Fruit fly (Drosophila melanogaster) whole organism, embryonic: ENCODE data around the gene unc-4.

Experiments used
- CG12071 ChIP-seq: fragments of 200-800 bp; sonication (Bioruptor generic); optimal IDR thresholded peaks from 3 replicates; lab custom pipeline; 2018; ENCODE audit warnings: missing biosample characterization, mild to moderate bottlenecking, missing genetic modification characterization
- CG12299 ChIP-seq: fragments of 200-800 bp; sonication (Bioruptor generic); optimal IDR thresholded peaks from 2 replicates; lab custom pipeline; 2018; ENCODE audit warnings: missing biosample characterization, mild to moderate bottlenecking, missing genetic modification characterization
- CG15479 ChIP-seq: fragments of 200-800 bp; sonication (Bioruptor generic); optimal IDR thresholded peaks from 3 replicates; lab custom pipeline; 2019; ENCODE audit warnings: missing biosample characterization, mild to moderate bottlenecking, missing genetic modification characterization, moderate library complexity
- CG1603 ChIP-seq: fragments of 200-800 bp; sonication (Bioruptor generic); optimal IDR thresholded peaks from 2 replicates; lab custom pipeline; 2019; ENCODE audit warnings: missing biosample characterization, mild to moderate bottlenecking, missing genetic modification characterization, moderate library complexity
- CG17328 ChIP-seq: fragments of 200-800 bp; sonication (Bioruptor generic); IDR thresholded peaks from 2 replicates; pipeline ENCODE4 v1.3.6; 2022; ENCODE audit warnings: missing biosample characterization, missing genetic modification characterization
- CG30020 ChIP-seq: fragments of 200-800 bp; optimal IDR thresholded peaks from 2 replicates; lab custom pipeline; 2019; ENCODE audit warnings: missing biosample characterization, mild to moderate bottlenecking, missing genetic modification characterization, moderate library complexity
- CG7271 ChIP-seq: fragments of 200-800 bp; sonication (Bioruptor generic); optimal IDR thresholded peaks from 2 replicates; lab custom pipeline; 2018; ENCODE audit warnings: missing biosample characterization, mild to moderate bottlenecking, missing genetic modification characterization, moderate library complexity
- CG7839 ChIP-seq: fragments of 200-800 bp; sonication (Bioruptor generic); optimal IDR thresholded peaks from 3 replicates; lab custom pipeline; 2018; ENCODE audit warnings: missing biosample characterization, mild to moderate bottlenecking, missing genetic modification characterization, moderate library complexity
- CG7963 ChIP-seq: fragments of 200-800 bp; sonication (Bioruptor generic); IDR thresholded peaks from 3 replicates; pipeline ENCODE4 v1.3.6; 2022; ENCODE audit warnings: missing biosample characterization, missing genetic modification characterization; ENCODE audit not compliant: partially characterized antibody
- Camta ChIP-seq: fragments of 200-800 bp; sonication (Bioruptor generic); optimal IDR thresholded peaks from 2 replicates; lab custom pipeline; 2016; ENCODE audit warnings: missing biosample characterization, missing genetic modification characterization
- CkIIα-i1 ChIP-seq: fragments of 200-800 bp; sonication (Bioruptor generic); IDR thresholded peaks from 2 replicates; pipeline ENCODE4 v1.3.6; 2022; ENCODE audit warnings: missing biosample characterization, missing genetic modification characterization
- Deaf1 ChIP-seq: fragments of 200-800 bp; optimal IDR thresholded peaks from 3 replicates; lab custom pipeline; 2019; ENCODE audit warnings: missing biosample characterization, mild to moderate bottlenecking, missing genetic modification characterization, moderate library complexity
- Dek ChIP-seq: fragments of 200-800 bp; sonication (Bioruptor generic); optimal IDR thresholded peaks from 3 replicates; lab custom pipeline; 2019; ENCODE audit warnings: missing biosample characterization, mild to moderate bottlenecking, missing genetic modification characterization, moderate library complexity
- Dip3 ChIP-seq: fragments of 200-800 bp; sonication (Bioruptor generic); optimal IDR thresholded peaks from 3 replicates; lab custom pipeline; 2016; ENCODE audit warnings: missing biosample characterization, missing genetic modification characterization
- Dll ChIP-seq: fragments of 200-800 bp; sonication (Bioruptor generic); IDR thresholded peaks from 4 replicates; pipeline ENCODE4 v1.3.6; 2022; ENCODE audit warnings: missing biosample characterization, missing genetic modification characterization; ENCODE audit not compliant: partially characterized antibody
- Doc3 ChIP-seq: fragments of 200-800 bp; sonication (Bioruptor generic); IDR thresholded peaks from 3 replicates; pipeline ENCODE4 v1.3.6; 2022; ENCODE audit warnings: missing biosample characterization, missing genetic modification characterization; ENCODE audit not compliant: partially characterized antibody
- Drgx ChIP-seq: fragments of 200-800 bp; sonication (Bioruptor generic); IDR thresholded peaks from 2 replicates; pipeline ENCODE4 v1.3.6; 2022; ENCODE audit warnings: missing biosample characterization, missing genetic modification characterization
- Eip74EF ChIP-seq, 2 experiments: fragments of 200-800 bp in 1 of 2; fragments of >200 bp in 1 of 2; sonication (Bioruptor generic) in 1 of 2; optimal IDR thresholded peaks; 2 replicates each; lab custom pipeline; 2017 to 2019; ENCODE audit warnings: missing biosample characterization in 2 of 2, missing genetic modification characterization in 2 of 2, mild to moderate bottlenecking in 1 of 2, moderate library complexity in 1 of 2
- HLH3B ChIP-seq: fragments of 200-800 bp; sonication (Bioruptor generic); IDR thresholded peaks from 2 replicates; pipeline ENCODE4 v1.3.6; 2022; ENCODE audit warnings: missing biosample characterization, missing genetic modification characterization
- Hr51 ChIP-seq, 2 experiments: fragments of 200-800 bp; sonication (Bioruptor generic); optimal IDR thresholded peaks; 2 replicates in 1 of 2; 3 replicates in 1 of 2; lab custom pipeline; 2016 to 2018; ENCODE audit warnings: missing biosample characterization in 2 of 2, missing genetic modification characterization in 2 of 2, mild to moderate bottlenecking in 1 of 2, moderate library complexity in 1 of 2
- Jarid2 ChIP-seq: fragments of 200-800 bp; sonication (Bioruptor generic); optimal IDR thresholded peaks from 3 replicates; lab custom pipeline; 2017; ENCODE audit warnings: mild to moderate bottlenecking, missing biosample characterization, missing genetic modification reagents, missing genetic modification characterization
- Meics ChIP-seq: fragments of 200-800 bp; sonication (Bioruptor generic); optimal IDR thresholded peaks from 2 replicates; lab custom pipeline; 2017; ENCODE audit warnings: missing biosample characterization, mild to moderate bottlenecking, missing genetic modification characterization
- Pdp1 ChIP-seq, 2 experiments: fragments of 200-800 bp; sonication (Bioruptor generic); optimal IDR thresholded peaks; 3 replicates each; lab custom pipeline; 2016; ENCODE audit warnings: missing biosample characterization in 2 of 2, missing genetic modification characterization in 2 of 2, mild to moderate bottlenecking in 1 of 2, moderate library complexity in 1 of 2
- Ssrp ChIP-seq: fragments of 200-800 bp; sonication (Bioruptor generic); optimal IDR thresholded peaks from 2 replicates; lab custom pipeline; 2018; ENCODE audit warnings: missing biosample characterization, mild to moderate bottlenecking, missing genetic modification characterization, moderate library complexity
- amos ChIP-seq: fragments of 200-800 bp; sonication (Bioruptor generic); IDR thresholded peaks from 2 replicates; pipeline ENCODE4 v1.3.6; 2022; ENCODE audit warnings: missing biosample characterization, missing genetic modification characterization; ENCODE audit not compliant: partially characterized antibody
- aop ChIP-seq: fragments of 200-800 bp; sonication (Bioruptor generic); IDR thresholded peaks from 2 replicates; pipeline ENCODE4 v1.3.6; 2022; ENCODE audit warnings: missing biosample characterization, missing genetic modification characterization
- br ChIP-seq: fragments of >200 bp; optimal IDR thresholded peaks from 2 replicates; lab custom pipeline; 2017
- cg ChIP-seq: fragments of 200-800 bp; sonication (Bioruptor generic); optimal IDR thresholded peaks from 3 replicates; lab custom pipeline; 2019; ENCODE audit warnings: missing biosample characterization, mild to moderate bottlenecking, missing genetic modification characterization, moderate library complexity
- ci ChIP-seq: fragments of 200-800 bp; sonication (Bioruptor generic); IDR thresholded peaks from 3 replicates; pipeline ENCODE4 v1.3.6; 2022; ENCODE audit warnings: missing biosample characterization, missing genetic modification characterization
- croc ChIP-seq: fragments of 200-800 bp; sonication (Bioruptor generic); conservative IDR thresholded peaks from 3 replicates; pipeline ENCODE4 v1.3.6; 2022; ENCODE audit warnings: missing biosample characterization, missing genetic modification characterization
- crol ChIP-seq: fragments of 200-800 bp; sonication (Bioruptor generic); IDR thresholded peaks from 2 replicates; pipeline ENCODE4 v1.3.6; 2022; ENCODE audit warnings: missing biosample characterization, missing genetic modification characterization
- ewg ChIP-seq: fragments of 200-800 bp; sonication (Bioruptor generic); optimal IDR thresholded peaks from 3 replicates; lab custom pipeline; 2017; ENCODE audit warnings: mild to moderate bottlenecking, missing biosample characterization, missing genetic modification reagents, missing genetic modification characterization
- gcm ChIP-seq: fragments of 200-800 bp; sonication (Bioruptor generic); optimal IDR thresholded peaks from 2 replicates; lab custom pipeline; 2019; ENCODE audit warnings: missing biosample characterization, mild to moderate bottlenecking, missing genetic modification characterization, moderate library complexity
- her ChIP-seq: fragments of 200-800 bp; sonication (Bioruptor generic); optimal IDR thresholded peaks from 2 replicates; lab custom pipeline; 2016; ENCODE audit warnings: missing biosample characterization, missing genetic modification characterization
- knrl ChIP-seq: fragments of 200-800 bp; sonication (Bioruptor generic); IDR thresholded peaks from 3 replicates; pipeline ENCODE4 v1.3.6; 2022; ENCODE audit warnings: missing biosample characterization, missing genetic modification characterization; ENCODE audit not compliant: partially characterized antibody
- lab ChIP-seq: fragments of 200-800 bp; sonication (Bioruptor generic); optimal IDR thresholded peaks from 3 replicates; lab custom pipeline; 2017; ENCODE audit warnings: missing biosample characterization, missing genetic modification characterization, mild to moderate bottlenecking, moderate library complexity, missing genetic modification reagents
- mirr ChIP-seq: fragments of 200-800 bp; sonication (Bioruptor generic); optimal IDR thresholded peaks from 3 replicates; lab custom pipeline; 2018; ENCODE audit warnings: missing biosample characterization, mild to moderate bottlenecking, missing genetic modification characterization
- nerfin-1 ChIP-seq: fragments of 200-800 bp; sonication (Bioruptor generic); optimal IDR thresholded peaks from 3 replicates; lab custom pipeline; 2019; ENCODE audit warnings: missing biosample characterization, mild to moderate bottlenecking, missing genetic modification characterization, moderate library complexity
- oc ChIP-seq: fragments of 200-800 bp; sonication (Bioruptor generic); optimal IDR thresholded peaks from 2 replicates; lab custom pipeline; 2018; ENCODE audit warnings: missing biosample characterization, mild to moderate bottlenecking, missing genetic modification characterization, moderate library complexity
- onecut ChIP-seq: fragments of 200-800 bp; sonication (Bioruptor generic); IDR thresholded peaks from 2 replicates; pipeline ENCODE4 v1.3.6; 2022; ENCODE audit warnings: missing biosample characterization, missing genetic modification characterization
- pfk ChIP-seq: fragments of 200-800 bp; sonication (Bioruptor generic); optimal IDR thresholded peaks from 2 replicates; lab custom pipeline; 2018; ENCODE audit warnings: missing biosample characterization, mild to moderate bottlenecking, missing genetic modification characterization, moderate library complexity
- pros ChIP-seq: fragments of 200-800 bp; sonication (Bioruptor generic); optimal IDR thresholded peaks from 3 replicates; lab custom pipeline; 2019; ENCODE audit warnings: missing biosample characterization, mild to moderate bottlenecking, missing genetic modification characterization, moderate library complexity
- psq ChIP-seq: fragments of 200-800 bp; sonication (Bioruptor generic); optimal IDR thresholded peaks from 2 replicates; lab custom pipeline; 2017; ENCODE audit warnings: missing biosample characterization, missing genetic modification characterization
- rib ChIP-seq: fragments of 200-800 bp; sonication (Bioruptor generic); IDR thresholded peaks from 2 replicates; pipeline ENCODE4 v1.3.6; 2022; ENCODE audit warnings: missing biosample characterization, missing genetic modification characterization
- sens ChIP-seq: fragments of 200-800 bp; sonication (Bioruptor generic); peaks from one replicate; lab custom pipeline; 2016; ENCODE audit warnings: missing biosample characterization, missing genetic modification characterization
- sqz ChIP-seq: fragments of 200-800 bp; sonication (Bioruptor generic); optimal IDR thresholded peaks from 3 replicates; lab custom pipeline; 2018; ENCODE audit warnings: missing biosample characterization, mild to moderate bottlenecking, missing genetic modification characterization
- stwl ChIP-seq: fragments of 200-800 bp; sonication (Bioruptor generic); optimal IDR thresholded peaks from 3 replicates; lab custom pipeline; 2018; ENCODE audit warnings: missing biosample characterization, mild to moderate bottlenecking, missing genetic modification characterization, moderate library complexity
- ttk ChIP-seq: fragments of 200-800 bp; sonication (Bioruptor generic); IDR thresholded peaks from 2 replicates; pipeline ENCODE4 v2.1.2; 2022; ENCODE audit warnings: missing biosample characterization, missing genetic modification characterization
- vvl ChIP-seq: fragments of 200-800 bp; sonication (Bioruptor generic); IDR thresholded peaks from 2 replicates; pipeline ENCODE4 v1.3.6; 2022; ENCODE audit warnings: missing biosample characterization, missing genetic modification characterization

The unc-4 gene

dm6 chrX:17722912-17723311 is 45.5 kb upstream of the unc-4 start (continued):
- TF ChIP-seq rib (GFP tag; lab: Robert Waterston, UW) (peak; percentile 51; the same call in 1 of the 2 replicates), Dek (tag; lab: Kevin White, UChicago) (no peak), sens (GFP tag; lab: Kevin White, UChicago) (peak; percentile 77), psq (GFP tag; lab: Kevin White, UChicago) (peak; percentile 59), CG15479 (peak; percentile 36), croc (no peak), vvl (GFP tag; lab: Robert Waterston, UW) (0 out of 2 replicates have a peak, but pooled peaks have one; percentile 15), CG17328 (GFP tag; lab: Robert Waterston, UW) (peak; percentile 18; the same call in 1 of the 2 replicates), onecut (peak; percentile 30), Meics (GFP tag; lab: Kevin White, UChicago) (peak; percentile 14), Dll (GFP tag; lab: Robert Waterston, UW) (no peak), Drgx (GFP tag; lab: Robert Waterston, UW) (no peak), CG7839 (peak; percentile 19), Pdp1 (GFP tag; optimal IDR thresholded peaks at IDR 0.05; lab: Kevin White, UChicago) (peak in 1 of 2 experiments; percentile 20), CG12299 (tag; lab: Kevin White, UChicago) (no peak), CG30020 (tag; lab: Kevin White, UChicago) (peak; percentile 40), ttk (GFP tag; lab: Robert Waterston, UW) (no peak), lab (GFP tag; lab: Kevin White, UChicago) (peak; percentile 44), Eip74EF (GFP tag; optimal IDR thresholded peaks at IDR 0.05; lab: Kevin White, UChicago) (peak in 1 of 2 experiments; percentile 21), oc (peak; percentile 10), sqz (GFP tag; lab: Kevin White, UChicago) (peak; percentile 51), pros (GFP tag; lab: Kevin White, UChicago) (peak; percentile 56), CG1603 (tag; lab: Kevin White, UChicago) (peak; percentile 35), ewg (peak; percentile 54), amos (GFP tag; lab: Robert Waterston, UW) (peak; percentile 16; the same call in 1 of the 2 replicates), Ssrp (tag; lab: Kevin White, UChicago) (no peak), crol (peak; percentile 98), Camta (no peak), br (lab: Kevin White, UChicago) (no peak), mirr (GFP tag; lab: Kevin White, UChicago) (peak; percentile 29), gcm (GFP tag; lab: Kevin White, UChicago) (peak; percentile 1), ci (GFP tag; lab: Robert Waterston, UW) (peak; percentile 58; the same call in 2 of the 3 replicates), CG7963 (GFP tag; lab: Robert Waterston, UW) (0 out of 3 replicates have a peak, but pooled peaks have one; percentile 21), HLH3B (GFP tag; lab: Robert Waterston, UW) (no peak), her (peak; percentile 12), knrl (GFP tag; lab: Robert Waterston, UW) (no peak), CG7271 (no peak), cg (GFP tag; lab: Kevin White, UChicago) (peak; percentile 23), Deaf1 (tag; lab: Kevin White, UChicago) (peak; percentile 42), Hr51 (GFP tag; optimal IDR thresholded peaks at IDR 0.05; lab: Kevin White, UChicago) (no peak), Jarid2 (GFP tag; lab: Kevin White, UChicago) (peak; percentile 73), Dip3 (no peak), stwl (peak; percentile 40), nerfin-1 (peak; percentile 3), pfk (peak; percentile 100), CkIIα-i1 (GFP tag; lab: Robert Waterston, UW) (no peak), Doc3 (GFP tag; lab: Robert Waterston, UW) (no peak), CG12071 (GFP tag; lab: Kevin White, UChicago) (peak; percentile 15), aop (peak; percentile 73)
